Fruit fly (Drosophila melanogaster) whole organism: Measurements from ENCODE around the gene Bap111.

Experiments
- CG8478 ChIP-seq: fragments of >200 bp; optimal IDR thresholded peaks from 2 replicates; lab custom pipeline; 2018; ENCODE audit warnings: inconsistent platforms
- Dll ChIP-seq: fragments of >200 bp; optimal IDR thresholded peaks from 2 replicates; lab custom pipeline; 2017
- EcR ChIP-seq, 2 experiments: fragments of >200 bp; optimal IDR thresholded peaks; 2 replicates each; lab custom pipeline; 2017; ENCODE audit warnings: missing biosample characterization in 2 of 2, missing genetic modification characterization in 2 of 2, missing genetic modification reagents in 2 of 2
- pan ChIP-seq: fragments of >200 bp; optimal IDR thresholded peaks from 2 replicates; lab custom pipeline; 2017
- psq ChIP-seq: fragments of >200 bp; optimal IDR thresholded peaks from 2 replicates; lab custom pipeline; 2017
- usp ChIP-seq: fragments of >200 bp; optimal IDR thresholded peaks from 2 replicates; lab custom pipeline; 2017; ENCODE audit warnings: missing biosample characterization, missing genetic modification characterization, mixed read lengths

The Bap111 gene

dm6 chrX:9158366-9158765 is 9.3 kb downstream of the Bap111 start, which contains the start of the genes Ost48 and Dlip1:
Ost48 (minus strand) TSS chrX:9158515.
Dlip1 (plus strand) TSS chrX:9158622.
- TF ChIP-seq Dll (lab: Kevin White, UChicago): no peak
- no peak for TF ChIP-seq usp (GFP tag; lab: Kevin White, UChicago)
- TF ChIP-seq psq: no peak
- no peak for TF ChIP-seq EcR (GFP tag; optimal IDR thresholded peaks at IDR 0.05; lab: Kevin White, UChicago)
- no peak for TF ChIP-seq pan (lab: Kevin White, UChicago)
- no peak for TF ChIP-seq CG8478

- no peak for TF ChIP-seq CG8478
- no peak for TF ChIP-seq psq
- no peak for TF ChIP-seq EcR (GFP tag; optimal IDR thresholded peaks at IDR 0.05; lab: Kevin White, UChicago)
- no peak for TF ChIP-seq usp (GFP tag; lab: Kevin White, UChicago)
- TF ChIP-seq pan (lab: Kevin White, UChicago): no peak
- no peak for TF ChIP-seq Dll (lab: Kevin White, UChicago)
These were observed 10.6 kb downstream of the Bap111 start, which contains the start of gene NdufA3 for dm6 chrX:9159736-9160135. NdufA3 (minus strand) TSS chrX:9160052.

- no peak for TF ChIP-seq CG8478
These were observed 12.8 kb downstream of the Bap111 start, which contains the start of the genes Zpr1 and CG44532 for dm6 chrX:9161912-9162311. Zpr1 (minus strand) TSS chrX:9162090. CG44532 (plus strand) TSS chrX:9162092.

- no peak for TF ChIP-seq CG8478
- no peak for TF ChIP-seq Dll (lab: Kevin White, UChicago)
- TF ChIP-seq pan (lab: Kevin White, UChicago): no peak
These were observed 14.0 kb downstream of the Bap111 start, which contains the start of gene mei-P26 for dm6 chrX:9163110-9163509. mei-P26 (plus strand) TSS chrX:9163255.

- no peak for TF ChIP-seq Dll (lab: Kevin White, UChicago)
- peak; percentile 12 for TF ChIP-seq CG8478
These were observed 14.8 kb downstream of the Bap111 start for dm6 chrX:9163645-9164509.

- TF ChIP-seq Dll (lab: Kevin White, UChicago): no peak
- TF ChIP-seq EcR (GFP tag; optimal IDR thresholded peaks at IDR 0.05; lab: Kevin White, UChicago): no peak
- TF ChIP-seq CG8478: no peak
- TF ChIP-seq psq: no peak
- TF ChIP-seq pan (lab: Kevin White, UChicago): no peak
- TF ChIP-seq usp (GFP tag; lab: Kevin White, UChicago): no peak
These were observed 15.7 kb downstream of the Bap111 start for dm6 chrX:9164510-9165506.

- TF ChIP-seq usp (GFP tag; lab: Kevin White, UChicago) (no peak), psq (no peak), Dll (lab: Kevin White, UChicago) (no peak), EcR (GFP tag; optimal IDR thresholded peaks at IDR 0.05; lab: Kevin White, UChicago) (no peak), pan (lab: Kevin White, UChicago) (no peak), CG8478 (no peak)
These were observed 19.2 kb downstream of the Bap111 start for dm6 chrX:9168273-9168672.

dm6 chrX:9187429-9187828 is 38.3 kb downstream of the Bap111 start:
- TF ChIP-seq usp (GFP tag; lab: Kevin White, UChicago) (no peak), Dll (lab: Kevin White, UChicago) (no peak), pan (lab: Kevin White, UChicago) (no peak), psq (no peak), EcR (GFP tag; optimal IDR thresholded peaks at IDR 0.05; lab: Kevin White, UChicago) (no peak)

- no peak for TF ChIP-seq EcR (GFP tag; optimal IDR thresholded peaks at IDR 0.05; lab: Kevin White, UChicago)
- TF ChIP-seq pan (lab: Kevin White, UChicago): no peak
- TF ChIP-seq Dll (lab: Kevin White, UChicago): no peak
- no peak for TF ChIP-seq CG8478
- no peak for TF ChIP-seq usp (GFP tag; lab: Kevin White, UChicago)
- no peak for TF ChIP-seq psq
These were observed 41.6 kb downstream of the Bap111 start, which contains the start of gene CG12115 for dm6 chrX:9190555-9191184. CG12115 (minus strand) TSS chrX:9190605.

dm6 chrX:9191357-9191756 is 42.2 kb downstream of the Bap111 start, which contains the start of gene CG12057:
CG12057 (plus strand) TSS chrX:9191657.
- TF ChIP-seq psq (no peak), CG8478 (no peak), usp (GFP tag; lab: Kevin White, UChicago) (no peak), EcR (GFP tag; optimal IDR thresholded peaks at IDR 0.05; lab: Kevin White, UChicago) (no peak), pan (lab: Kevin White, UChicago) (no peak), Dll (lab: Kevin White, UChicago) (no peak)

- no peak for TF ChIP-seq Dll (lab: Kevin White, UChicago)
- no peak for TF ChIP-seq CG8478
- no peak for TF ChIP-seq usp (GFP tag; lab: Kevin White, UChicago)
These were observed 43.3 kb downstream of the Bap111 start, which contains the start of gene CG12056 for dm6 chrX:9192429-9192828. CG12056 (plus strand) TSS chrX:9192669.
